Fruit fly (Drosophila melanogaster) whole organism, embryonic: ENCODE results near the gene ec.

ENCODE experiments used
- Abd-B ChIP-seq: fragments of 200-800 bp; sonication (Bioruptor generic); optimal IDR thresholded peaks from 2 replicates; lab custom pipeline; 2018; ENCODE audit warnings: missing biosample characterization, mild to moderate bottlenecking, missing genetic modification characterization, moderate library complexity
- C15 ChIP-seq: fragments of 200-800 bp; sonication (Bioruptor generic); IDR thresholded peaks from 3 replicates; pipeline ENCODE4 v1.3.6; 2022; ENCODE audit warnings: missing biosample characterization, missing genetic modification characterization
- CG11560 ChIP-seq: fragments of 200-800 bp; sonication (Bioruptor generic); IDR thresholded peaks from 3 replicates; pipeline ENCODE4 v1.3.6; 2022; ENCODE audit warnings: missing biosample characterization, missing genetic modification characterization
- CG11695 ChIP-seq: fragments of 200-800 bp; sonication (Bioruptor generic); IDR thresholded peaks from 3 replicates; pipeline ENCODE4 v1.3.6; 2022; ENCODE audit warnings: missing biosample characterization, missing genetic modification characterization
- CG12659 ChIP-seq: fragments of 200-800 bp; sonication (Bioruptor generic); optimal IDR thresholded peaks from 3 replicates; lab custom pipeline; 2017; ENCODE audit warnings: mild to moderate bottlenecking, missing biosample characterization, missing genetic modification reagents, missing genetic modification characterization
- CG13287 ChIP-seq: fragments of 200-800 bp; sonication (Bioruptor generic); IDR thresholded peaks from 2 replicates; pipeline ENCODE4 v1.3.6; 2022; ENCODE audit warnings: missing biosample characterization, missing genetic modification characterization; ENCODE audit not compliant: partially characterized antibody
- CG13296 ChIP-seq: fragments of 200-800 bp; sonication (Bioruptor generic); optimal IDR thresholded peaks from 3 replicates; lab custom pipeline; 2018; ENCODE audit warnings: missing biosample characterization, mild to moderate bottlenecking, missing genetic modification characterization
- CG14441 ChIP-seq: fragments of 200-800 bp; sonication (Bioruptor generic); IDR thresholded peaks from 2 replicates; pipeline ENCODE4 v1.3.6; 2022; ENCODE audit warnings: missing biosample characterization, missing genetic modification characterization
- CG18764 ChIP-seq: fragments of 200-800 bp; sonication (Bioruptor generic); optimal IDR thresholded peaks from 3 replicates; lab custom pipeline; 2016; ENCODE audit warnings: missing biosample characterization, missing genetic modification characterization
- CG2712 ChIP-seq: fragments of 200-800 bp; optimal IDR thresholded peaks from 3 replicates; lab custom pipeline; 2019; ENCODE audit warnings: missing biosample characterization, mild to moderate bottlenecking, missing genetic modification characterization, moderate library complexity
- CG3065 ChIP-seq: fragments of 200-800 bp; sonication (Bioruptor generic); optimal IDR thresholded peaks from 2 replicates; lab custom pipeline; 2016; ENCODE audit warnings: missing biosample characterization, missing genetic modification characterization
- CG34376 ChIP-seq: fragments of 200-800 bp; sonication (Bioruptor generic); optimal IDR thresholded peaks from 2 replicates; lab custom pipeline; 2018; ENCODE audit warnings: missing biosample characterization, mild to moderate bottlenecking, missing genetic modification characterization
- CG3995 ChIP-seq: fragments of 200-800 bp; sonication (Bioruptor generic); optimal IDR thresholded peaks from 3 replicates; lab custom pipeline; 2016; ENCODE audit warnings: missing biosample characterization, missing genetic modification characterization
- CG4730 ChIP-seq: fragments of 200-800 bp; sonication (Bioruptor generic); IDR thresholded peaks from 2 replicates; pipeline ENCODE4 v1.3.6; 2022; ENCODE audit warnings: missing biosample characterization, missing genetic modification characterization
- CG6175 ChIP-seq: fragments of 200-800 bp; sonication (Bioruptor generic); IDR thresholded peaks from 3 replicates; pipeline ENCODE4 v1.3.6; 2022; ENCODE audit warnings: missing biosample characterization, missing genetic modification characterization
- CG6813 ChIP-seq: fragments of 200-800 bp; sonication (Bioruptor generic); optimal IDR thresholded peaks from 2 replicates; lab custom pipeline; 2017; ENCODE audit warnings: missing biosample characterization, missing genetic modification characterization, mild to moderate bottlenecking, moderate library complexity, missing genetic modification reagents
- CG8089 ChIP-seq: fragments of 200-800 bp; sonication (Bioruptor generic); optimal IDR thresholded peaks from 3 replicates; lab custom pipeline; 2016; ENCODE audit warnings: missing biosample characterization, missing genetic modification characterization
- Dbx ChIP-seq: fragments of 200-800 bp; sonication (Bioruptor generic); IDR thresholded peaks from 3 replicates; pipeline ENCODE4 v1.3.6; 2022; ENCODE audit warnings: missing biosample characterization, missing genetic modification characterization
- Doc3 ChIP-seq: fragments of 200-800 bp; sonication (Bioruptor generic); IDR thresholded peaks from 3 replicates; pipeline ENCODE4 v1.3.6; 2022; ENCODE audit warnings: missing biosample characterization, missing genetic modification characterization; ENCODE audit not compliant: partially characterized antibody
- Hr78 ChIP-seq, 2 experiments: fragments of 200-800 bp in 1 of 2; fragments of >200 bp in 1 of 2; sonication (Bioruptor generic) in 1 of 2; optimal IDR thresholded peaks; 2 replicates each; lab custom pipeline; 2017 to 2019; ENCODE audit warnings: missing biosample characterization in 2 of 2, missing genetic modification characterization in 2 of 2, mild to moderate bottlenecking in 1 of 2, moderate library complexity in 1 of 2
- NC2β ChIP-seq: fragments of 200-800 bp; sonication (Bioruptor generic); optimal IDR thresholded peaks from 2 replicates; lab custom pipeline; 2016; ENCODE audit warnings: missing biosample characterization, missing genetic modification characterization
- Six4 ChIP-seq: fragments of 200-800 bp; sonication (Bioruptor generic); optimal IDR thresholded peaks from 2 replicates; lab custom pipeline; 2016; ENCODE audit warnings: missing biosample characterization, missing genetic modification characterization
- Sox102F ChIP-seq: fragments of 200-800 bp; sonication (Bioruptor generic); optimal IDR thresholded peaks from 2 replicates; lab custom pipeline; 2018; ENCODE audit warnings: missing biosample characterization, mild to moderate bottlenecking, missing genetic modification characterization, moderate library complexity
- Sry-δ ChIP-seq: fragments of 200-800 bp; sonication (Bioruptor generic); optimal IDR thresholded peaks from 2 replicates; lab custom pipeline; 2016; ENCODE audit warnings: missing biosample characterization, missing genetic modification characterization
- Ssrp ChIP-seq: fragments of 200-800 bp; sonication (Bioruptor generic); optimal IDR thresholded peaks from 2 replicates; lab custom pipeline; 2018; ENCODE audit warnings: missing biosample characterization, mild to moderate bottlenecking, missing genetic modification characterization, moderate library complexity
- Tbp ChIP-seq: fragments of >200 bp; optimal IDR thresholded peaks from 2 replicates; lab custom pipeline; 2018; ENCODE audit warnings: missing biosample characterization, missing genetic modification characterization
- cg ChIP-seq: fragments of 200-800 bp; sonication (Bioruptor generic); optimal IDR thresholded peaks from 3 replicates; lab custom pipeline; 2019; ENCODE audit warnings: missing biosample characterization, mild to moderate bottlenecking, missing genetic modification characterization, moderate library complexity
- cwo ChIP-seq: fragments of 200-800 bp; sonication (Bioruptor generic); optimal IDR thresholded peaks from 3 replicates; lab custom pipeline; 2017; ENCODE audit warnings: missing biosample characterization, missing genetic modification characterization, mild to moderate bottlenecking, moderate library complexity, missing genetic modification reagents
- ems ChIP-seq: fragments of 200-800 bp; sonication (Bioruptor generic); optimal IDR thresholded peaks from 3 replicates; lab custom pipeline; 2016; ENCODE audit warnings: missing biosample characterization, missing genetic modification characterization
- eve ChIP-seq, 2 experiments: fragments of >200 bp; optimal IDR thresholded peaks; 2 replicates each; lab custom pipeline; 2017; ENCODE audit warnings: missing biosample characterization in 2 of 2, missing genetic modification characterization in 2 of 2
- fd3F ChIP-seq: fragments of 200-800 bp; sonication (Bioruptor generic); optimal IDR thresholded peaks from 2 replicates; lab custom pipeline; 2018; ENCODE audit warnings: missing biosample characterization, mild to moderate bottlenecking, missing genetic modification characterization, moderate library complexity
- fd96Cb ChIP-seq: fragments of 200-800 bp; sonication (Bioruptor generic); optimal IDR thresholded peaks from 2 replicates; lab custom pipeline; 2018; ENCODE audit warnings: missing biosample characterization, mild to moderate bottlenecking, missing genetic modification characterization, moderate library complexity
- grau ChIP-seq: fragments of 200-800 bp; optimal IDR thresholded peaks from 3 replicates; lab custom pipeline; 2019; ENCODE audit warnings: missing biosample characterization, mild to moderate bottlenecking, missing genetic modification characterization, moderate library complexity
- gt ChIP-seq: fragments of 200-800 bp; sonication (Bioruptor generic); IDR thresholded peaks from 2 replicates; pipeline ENCODE4 v1.3.6; 2022; ENCODE audit warnings: missing biosample characterization, missing genetic modification characterization
- hkb ChIP-seq, 2 experiments: fragments of 200-800 bp in 1 of 2; fragments of >200 bp in 1 of 2; sonication (Bioruptor generic) in 1 of 2; IDR thresholded peaks in 1 of 2; optimal IDR thresholded peaks in 1 of 2; 2 replicates each; pipeline versions ENCODE4 v1.3.6 to Lab custom; 2017 to 2022; ENCODE audit warnings: missing biosample characterization in 1 of 2, missing genetic modification characterization in 1 of 2
- knrl ChIP-seq: fragments of 200-800 bp; sonication (Bioruptor generic); IDR thresholded peaks from 3 replicates; pipeline ENCODE4 v1.3.6; 2022; ENCODE audit warnings: missing biosample characterization, missing genetic modification characterization; ENCODE audit not compliant: partially characterized antibody
- nerfin-1 ChIP-seq: fragments of 200-800 bp; sonication (Bioruptor generic); optimal IDR thresholded peaks from 3 replicates; lab custom pipeline; 2019; ENCODE audit warnings: missing biosample characterization, mild to moderate bottlenecking, missing genetic modification characterization, moderate library complexity
- pnt ChIP-seq: fragments of 200-800 bp; sonication (Bioruptor generic); optimal IDR thresholded peaks from 3 replicates; lab custom pipeline; 2016; ENCODE audit warnings: missing biosample characterization, missing genetic modification characterization
- rib ChIP-seq: fragments of 200-800 bp; sonication (Bioruptor generic); IDR thresholded peaks from 2 replicates; pipeline ENCODE4 v1.3.6; 2022; ENCODE audit warnings: missing biosample characterization, missing genetic modification characterization
- ro ChIP-seq: fragments of 200-800 bp; sonication (Bioruptor generic); IDR thresholded peaks from 2 replicates; pipeline ENCODE4 v1.3.6; 2022; ENCODE audit warnings: missing biosample characterization, missing genetic modification characterization
- sd ChIP-seq: fragments of 200-800 bp; sonication (Bioruptor generic); optimal IDR thresholded peaks from 3 replicates; lab custom pipeline; 2018; ENCODE audit warnings: missing biosample characterization, mild to moderate bottlenecking, missing genetic modification characterization, moderate library complexity
- so ChIP-seq: fragments of 200-800 bp; sonication (Bioruptor generic); IDR thresholded peaks from 3 replicates; pipeline ENCODE4 v1.3.6; 2022; ENCODE audit warnings: missing biosample characterization, missing genetic modification characterization
- vvl ChIP-seq: fragments of 200-800 bp; sonication (Bioruptor generic); IDR thresholded peaks from 2 replicates; pipeline ENCODE4 v1.3.6; 2022; ENCODE audit warnings: missing biosample characterization, missing genetic modification characterization
- wek ChIP-seq: fragments of 200-800 bp; sonication (Bioruptor generic); optimal IDR thresholded peaks from 3 replicates; lab custom pipeline; 2018; ENCODE audit warnings: missing biosample characterization, mild to moderate bottlenecking, missing genetic modification characterization, moderate library complexity
- zfh1 ChIP-seq: fragments of 200-800 bp; sonication (Bioruptor generic); IDR thresholded peaks from 3 replicates; pipeline ENCODE4 v1.3.6; 2022; ENCODE audit warnings: missing biosample characterization, missing genetic modification characterization

The ec gene

DNA sequence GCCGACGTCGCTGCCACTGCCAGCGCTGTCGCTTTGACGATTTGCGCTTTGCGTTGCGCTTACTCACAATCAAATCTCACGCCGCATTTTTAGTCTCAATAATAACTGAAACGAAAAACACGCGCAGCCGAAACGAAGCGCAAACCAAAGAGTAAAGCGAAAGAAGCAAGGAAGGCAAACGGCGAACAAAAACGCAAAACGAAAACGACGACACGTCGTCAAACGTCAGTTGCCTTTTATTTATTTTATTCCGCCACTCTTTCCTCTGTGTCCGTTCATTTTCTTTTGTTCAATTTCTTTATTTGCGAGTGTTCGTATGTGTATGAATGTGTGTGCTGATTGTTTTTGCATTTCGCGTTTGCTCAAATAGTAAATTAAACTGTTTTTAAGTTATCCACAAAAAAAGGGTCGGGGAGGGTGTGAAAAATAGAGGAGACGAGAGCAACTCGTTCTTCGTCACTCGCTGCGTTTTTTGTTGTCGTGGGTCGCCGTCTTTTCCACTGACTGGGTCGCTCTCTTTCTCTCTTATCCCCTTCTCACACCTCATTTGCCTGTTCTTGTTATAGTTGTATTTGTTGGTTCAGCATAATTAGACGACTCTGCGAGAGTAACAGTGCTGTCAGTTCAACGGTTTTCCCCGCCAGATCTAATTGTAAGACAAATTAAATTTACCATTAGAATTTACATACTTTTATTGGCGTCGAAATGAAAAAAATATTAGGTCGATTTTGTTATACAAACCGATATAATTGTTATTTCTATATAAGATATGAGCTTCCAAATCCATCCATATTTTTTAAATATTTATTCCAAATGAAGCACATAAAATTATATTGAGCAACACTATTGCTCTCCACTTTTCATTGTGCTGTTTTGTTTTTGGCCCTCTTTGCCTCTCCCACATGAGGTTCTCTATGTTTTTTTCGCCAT, 38.4 kb upstream of the ec start (continued):
- TF ChIP-seq CG4730 (GFP tag; lab: Robert Waterston, UW) (peak; percentile 10; the same call in 1 of the 2 replicates), cg (GFP tag; lab: Kevin White, UChicago) (peak; percentile 49)

DNA sequence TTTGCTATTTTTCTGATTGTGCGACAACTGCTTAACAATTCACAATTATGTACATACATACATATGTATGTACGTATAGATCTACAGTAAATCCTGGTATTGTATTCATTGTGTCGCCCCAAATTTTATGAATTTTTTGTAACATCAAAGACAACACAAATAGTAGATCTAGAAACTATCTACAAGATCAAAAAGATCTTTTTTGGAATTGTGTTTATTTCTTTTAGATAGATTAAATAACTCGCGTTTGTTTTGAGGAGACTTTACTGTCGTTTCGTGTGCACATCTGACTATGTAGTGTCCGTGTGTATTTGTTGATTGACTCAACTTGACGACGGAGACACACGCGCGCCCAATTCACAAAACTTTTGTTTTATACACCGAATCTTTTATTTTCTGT, 37.2 kb upstream of the ec start:
- TF ChIP-seq grau (tag; lab: Kevin White, UChicago), result peak; percentile 99
- no peak for TF ChIP-seq gt (GFP tag; lab: Robert Waterston, UW)
- peak; percentile 72 for TF ChIP-seq Ssrp (tag; lab: Kevin White, UChicago)
- TF ChIP-seq ro, result peak; percentile 47; the same call in 1 of the 2 replicates
- peak; percentile 94 for TF ChIP-seq CG12659 (GFP tag; lab: Kevin White, UChicago)
- peak; percentile 92 for TF ChIP-seq Sox102F (GFP tag; lab: Kevin White, UChicago)
- TF ChIP-seq fd3F (GFP tag; lab: Kevin White, UChicago), result peak; percentile 93
- no peak for TF ChIP-seq Tbp (GFP tag; lab: Kevin White, UChicago)
- peak; percentile 85 for TF ChIP-seq CG34376
- peak; percentile 74 for TF ChIP-seq fd96Cb (tag; lab: Kevin White, UChicago)
- TF ChIP-seq Abd-B (GFP tag; lab: Kevin White, UChicago), result peak; percentile 80
- peak; percentile 83 for TF ChIP-seq sd
- peak; percentile 78 for TF ChIP-seq ems (GFP tag; lab: Kevin White, UChicago)
- peak; percentile 76 for TF ChIP-seq nerfin-1 (tag; lab: Kevin White, UChicago)
- TF ChIP-seq zfh1 (GFP tag; lab: Robert Waterston, UW), result peak; percentile 89
- peak; percentile 96 for TF ChIP-seq Dbx (GFP tag; lab: Robert Waterston, UW)
- TF ChIP-seq CG3065 (GFP tag; lab: Kevin White, UChicago), result peak; percentile 51
- peak; percentile 65 for TF ChIP-seq CG8089 (GFP tag; lab: Kevin White, UChicago)
- TF ChIP-seq CG14441 (GFP tag; lab: Robert Waterston, UW), result peak; percentile 94
- peak; percentile 88 for TF ChIP-seq CG6813 (GFP tag; lab: Kevin White, UChicago)
- TF ChIP-seq rib (GFP tag; lab: Robert Waterston, UW), result peak; percentile 95
- TF ChIP-seq cwo (GFP tag; lab: Kevin White, UChicago), result peak; percentile 92
- TF ChIP-seq CG3995 (GFP tag; lab: Kevin White, UChicago), result peak; percentile 76
- peak; percentile 84 for TF ChIP-seq pnt (GFP tag; lab: Kevin White, UChicago)
- peak; percentile 81; the same call in 1 of the 3 replicates for TF ChIP-seq CG11560 (tag; lab: Robert Waterston, UW)
- peak; percentile 93 for TF ChIP-seq CG4730 (GFP tag; lab: Robert Waterston, UW)
- TF ChIP-seq Hr78 (GFP tag; optimal IDR thresholded peaks at IDR 0.05; lab: Kevin White, UChicago), result peak in 1 of 2 experiments; percentile 1
- peak; percentile 81 for TF ChIP-seq NC2β (GFP tag; lab: Kevin White, UChicago)
- peak; percentile 55 for TF ChIP-seq wek (GFP tag; lab: Kevin White, UChicago)
- TF ChIP-seq eve (GFP tag; optimal IDR thresholded peaks at IDR 0.05; lab: Kevin White, UChicago), result peak in 1 of 2 experiments; percentile 79
- TF ChIP-seq CG2712 (tag; lab: Kevin White, UChicago), result peak; percentile 87
- TF ChIP-seq hkb (optimal IDR thresholded peaks at IDR 0.05; lab: Kevin White, UChicago), result no peak
- peak; percentile 90 for TF ChIP-seq hkb (GFP tag; IDR thresholded peaks at IDR 0.05; lab: Robert Waterston, UW)
- peak; percentile 91 for TF ChIP-seq CG11695 (GFP tag; lab: Robert Waterston, UW)
- peak; percentile 52 for TF ChIP-seq Sry-δ (GFP tag; lab: Kevin White, UChicago)
- TF ChIP-seq CG18764 (GFP tag; lab: Kevin White, UChicago), result peak; percentile 72
- TF ChIP-seq so (GFP tag; lab: Robert Waterston, UW), result peak; percentile 94
- TF ChIP-seq vvl, result peak; percentile 95
- peak; percentile 74 for TF ChIP-seq Six4
- TF ChIP-seq Doc3 (GFP tag; lab: Robert Waterston, UW), result no peak
- peak; percentile 89 for TF ChIP-seq CG6175 (GFP tag; lab: Robert Waterston, UW)
- TF ChIP-seq knrl (GFP tag; lab: Robert Waterston, UW), result no peak
- peak; percentile 94 for TF ChIP-seq CG13296
- peak; percentile 83; the same call in 2 of the 3 replicates for TF ChIP-seq C15 (GFP tag; lab: Robert Waterston, UW)
- TF ChIP-seq CG13287, result no peak
